Fruit fly (Drosophila melanogaster) whole organism, embryonic: ENCODE results near the gene Pdcd4.

Experiments
- Bgb ChIP-seq: fragments of 200-800 bp; sonication (Bioruptor generic); IDR thresholded peaks from 2 replicates; pipeline ENCODE4 v1.3.6; 2022; ENCODE audit warnings: missing biosample characterization, missing genetic modification characterization; ENCODE audit not compliant: partially characterized antibody
- CG10321 ChIP-seq: fragments of 200-800 bp; sonication (Bioruptor generic); IDR thresholded peaks from 2 replicates; pipeline ENCODE4 v1.3.6; 2022; ENCODE audit warnings: missing biosample characterization, missing genetic modification characterization
- CG10543 ChIP-seq: fragments of 200-800 bp; sonication (Bioruptor generic); optimal IDR thresholded peaks from 3 replicates; lab custom pipeline; 2017; ENCODE audit warnings: missing biosample characterization, mild to moderate bottlenecking, missing genetic modification characterization, moderate library complexity
- CG12659 ChIP-seq: fragments of 200-800 bp; sonication (Bioruptor generic); optimal IDR thresholded peaks from 3 replicates; lab custom pipeline; 2017; ENCODE audit warnings: mild to moderate bottlenecking, missing biosample characterization, missing genetic modification reagents, missing genetic modification characterization
- CG13123 ChIP-seq: fragments of 200-800 bp; sonication (Bioruptor generic); optimal IDR thresholded peaks from 2 replicates; lab custom pipeline; 2016; ENCODE audit warnings: missing biosample characterization, missing genetic modification characterization
- CG13624 ChIP-seq: fragments of 200-800 bp; sonication (Bioruptor generic); optimal IDR thresholded peaks from 2 replicates; lab custom pipeline; 2016; ENCODE audit warnings: missing biosample characterization, missing genetic modification characterization
- CG15269 ChIP-seq: fragments of 200-800 bp; sonication (Bioruptor generic); optimal IDR thresholded peaks from 2 replicates; lab custom pipeline; 2018; ENCODE audit warnings: missing biosample characterization, mild to moderate bottlenecking, missing genetic modification characterization, moderate library complexity
- CG1529 ChIP-seq: fragments of 200-800 bp; sonication (Bioruptor generic); optimal IDR thresholded peaks from 3 replicates; lab custom pipeline; 2018; ENCODE audit warnings: missing biosample characterization, missing genetic modification characterization
- CG18619 ChIP-seq: fragments of 200-800 bp; sonication (Bioruptor generic); optimal IDR thresholded peaks from 3 replicates; lab custom pipeline; 2017; ENCODE audit warnings: missing biosample characterization, mild to moderate bottlenecking, missing genetic modification characterization
- CG2120 ChIP-seq: fragments of 200-800 bp; sonication (Bioruptor generic); optimal IDR thresholded peaks from 3 replicates; lab custom pipeline; 2016; ENCODE audit warnings: missing biosample characterization, missing genetic modification characterization
- CG2678 ChIP-seq: fragments of 200-800 bp; sonication (Bioruptor generic); optimal IDR thresholded peaks from 3 replicates; lab custom pipeline; 2019; ENCODE audit warnings: missing biosample characterization, mild to moderate bottlenecking, missing genetic modification characterization, moderate library complexity
- CG30020 ChIP-seq: fragments of 200-800 bp; optimal IDR thresholded peaks from 2 replicates; lab custom pipeline; 2019; ENCODE audit warnings: missing biosample characterization, mild to moderate bottlenecking, missing genetic modification characterization, moderate library complexity
- CG3163 ChIP-seq: fragments of 200-800 bp; sonication (Bioruptor generic); optimal IDR thresholded peaks from 3 replicates; lab custom pipeline; 2016; ENCODE audit warnings: missing biosample characterization, missing genetic modification characterization
- CG32532 ChIP-seq: fragments of 200-800 bp; sonication (Bioruptor generic); IDR thresholded peaks from 2 replicates; pipeline ENCODE4 v1.3.6; 2022; ENCODE audit warnings: missing biosample characterization, missing genetic modification characterization
- CG34376 ChIP-seq: fragments of 200-800 bp; sonication (Bioruptor generic); optimal IDR thresholded peaks from 2 replicates; lab custom pipeline; 2018; ENCODE audit warnings: missing biosample characterization, mild to moderate bottlenecking, missing genetic modification characterization
- CG5953 ChIP-seq: fragments of 200-800 bp; sonication (Bioruptor generic); IDR thresholded peaks from 2 replicates; pipeline ENCODE4 v1.3.6; 2022; ENCODE audit warnings: missing biosample characterization, missing genetic modification characterization
- CG7987 ChIP-seq: fragments of 200-800 bp; sonication (Bioruptor generic); optimal IDR thresholded peaks from 2 replicates; lab custom pipeline; 2018; ENCODE audit warnings: missing biosample characterization, mild to moderate bottlenecking, missing genetic modification characterization, moderate library complexity
- CkIIα-i1 ChIP-seq: fragments of 200-800 bp; sonication (Bioruptor generic); IDR thresholded peaks from 2 replicates; pipeline ENCODE4 v1.3.6; 2022; ENCODE audit warnings: missing biosample characterization, missing genetic modification characterization
- CrebB ChIP-seq: fragments of 200-800 bp; sonication (Bioruptor generic); optimal IDR thresholded peaks from 3 replicates; lab custom pipeline; 2018; ENCODE audit warnings: missing biosample characterization, mild to moderate bottlenecking, missing genetic modification characterization
- D19B ChIP-seq: fragments of 200-800 bp; sonication (Bioruptor generic); optimal IDR thresholded peaks from 2 replicates; lab custom pipeline; 2017; ENCODE audit warnings: missing biosample characterization, mild to moderate bottlenecking, missing genetic modification characterization
- Dref ChIP-seq: fragments of 200-800 bp; sonication (Bioruptor generic); IDR thresholded peaks from 2 replicates; pipeline ENCODE4 v1.3.6; 2022; ENCODE audit warnings: missing biosample characterization, missing genetic modification characterization
- NC2α ChIP-seq: fragments of 200-800 bp; sonication (Bioruptor generic); optimal IDR thresholded peaks from 2 replicates; lab custom pipeline; 2016; ENCODE audit warnings: missing biosample characterization, missing genetic modification characterization
- PHDP ChIP-seq: fragments of 200-800 bp; sonication (Bioruptor generic); optimal IDR thresholded peaks from 3 replicates; lab custom pipeline; 2018; ENCODE audit warnings: missing biosample characterization, mild to moderate bottlenecking, missing genetic modification characterization, moderate library complexity
- Sry-β ChIP-seq: fragments of 200-800 bp; sonication (Bioruptor generic); optimal IDR thresholded peaks from 2 replicates; lab custom pipeline; 2018; ENCODE audit warnings: missing biosample characterization, mild to moderate bottlenecking, missing genetic modification characterization, moderate library complexity
- amos ChIP-seq: fragments of 200-800 bp; sonication (Bioruptor generic); IDR thresholded peaks from 2 replicates; pipeline ENCODE4 v1.3.6; 2022; ENCODE audit warnings: missing biosample characterization, missing genetic modification characterization; ENCODE audit not compliant: partially characterized antibody
- caup ChIP-seq: fragments of 200-800 bp; sonication (Bioruptor generic); optimal IDR thresholded peaks from 3 replicates; lab custom pipeline; 2017; ENCODE audit warnings: missing biosample characterization, mild to moderate bottlenecking, missing genetic modification characterization, moderate library complexity; ENCODE audit not compliant: severe bottlenecking
- cwo ChIP-seq: fragments of 200-800 bp; sonication (Bioruptor generic); optimal IDR thresholded peaks from 3 replicates; lab custom pipeline; 2017; ENCODE audit warnings: missing biosample characterization, missing genetic modification characterization, mild to moderate bottlenecking, moderate library complexity, missing genetic modification reagents
- dati ChIP-seq: fragments of 200-800 bp; sonication (Bioruptor generic); IDR thresholded peaks from 2 replicates; pipeline ENCODE4 v1.3.6; 2022; ENCODE audit warnings: missing biosample characterization, missing genetic modification characterization
- exex ChIP-seq: fragments of 200-800 bp; sonication (Bioruptor generic); optimal IDR thresholded peaks from 4 replicates; lab custom pipeline; 2018; ENCODE audit warnings: missing biosample characterization, mild to moderate bottlenecking, missing genetic modification characterization, moderate library complexity
- fd102C ChIP-seq: fragments of 200-800 bp; sonication (Bioruptor generic); optimal IDR thresholded peaks from 2 replicates; lab custom pipeline; 2018; ENCODE audit warnings: missing biosample characterization, mild to moderate bottlenecking, missing genetic modification characterization, moderate library complexity
- gem ChIP-seq: fragments of 200-800 bp; sonication (Bioruptor generic); optimal IDR thresholded peaks from 2 replicates; lab custom pipeline; 2019; ENCODE audit warnings: missing biosample characterization, mild to moderate bottlenecking, missing genetic modification characterization, moderate library complexity
- grau ChIP-seq: fragments of 200-800 bp; optimal IDR thresholded peaks from 3 replicates; lab custom pipeline; 2019; ENCODE audit warnings: missing biosample characterization, mild to moderate bottlenecking, missing genetic modification characterization, moderate library complexity
- grn ChIP-seq: fragments of 200-800 bp; sonication (Bioruptor generic); optimal IDR thresholded peaks from 3 replicates; lab custom pipeline; 2017; ENCODE audit warnings: missing biosample characterization, missing genetic modification characterization
- klu ChIP-seq: fragments of 200-800 bp; sonication (Bioruptor generic); IDR thresholded peaks from 2 replicates; pipeline ENCODE4 v1.3.6; 2022; ENCODE audit warnings: missing biosample characterization, missing genetic modification characterization
- mam ChIP-seq: fragments of 200-800 bp; sonication (Bioruptor generic); optimal IDR thresholded peaks from 3 replicates; lab custom pipeline; 2016; ENCODE audit warnings: missing biosample characterization, missing genetic modification characterization
- psq ChIP-seq: fragments of 200-800 bp; sonication (Bioruptor generic); optimal IDR thresholded peaks from 2 replicates; lab custom pipeline; 2017; ENCODE audit warnings: missing biosample characterization, missing genetic modification characterization
- repo ChIP-seq: fragments of 200-800 bp; sonication (Bioruptor generic); optimal IDR thresholded peaks from 2 replicates; lab custom pipeline; 2016; ENCODE audit warnings: missing biosample characterization, missing genetic modification characterization
- seq ChIP-seq: fragments of 200-800 bp; sonication (Bioruptor generic); IDR thresholded peaks from 2 replicates; pipeline ENCODE4 v1.3.6; 2022; ENCODE audit warnings: missing biosample characterization, missing genetic modification characterization
- tin ChIP-seq: fragments of 200-800 bp; sonication (Bioruptor generic); optimal IDR thresholded peaks from 3 replicates; lab custom pipeline; 2016; ENCODE audit warnings: missing biosample characterization, missing genetic modification characterization
- ttk ChIP-seq: fragments of 200-800 bp; sonication (Bioruptor generic); IDR thresholded peaks from 2 replicates; pipeline ENCODE4 v2.1.2; 2022; ENCODE audit warnings: missing biosample characterization, missing genetic modification characterization
- tup ChIP-seq: fragments of 200-800 bp; sonication (Bioruptor generic); optimal IDR thresholded peaks from 2 replicates; lab custom pipeline; 2016; ENCODE audit warnings: missing biosample characterization, mild to moderate bottlenecking, missing genetic modification characterization, moderate library complexity
- wek ChIP-seq: fragments of 200-800 bp; sonication (Bioruptor generic); optimal IDR thresholded peaks from 3 replicates; lab custom pipeline; 2018; ENCODE audit warnings: missing biosample characterization, mild to moderate bottlenecking, missing genetic modification characterization, moderate library complexity

The Pdcd4 gene

dm6 chrX:13779696-13780095, 24.5 kb upstream of the Pdcd4 start (continued):
- TF ChIP-seq gem (peak; percentile 22), CG30020 (tag; lab: Kevin White, UChicago) (no peak), fd102C (GFP tag; lab: Kevin White, UChicago) (no peak), CG13123 (no peak), amos (GFP tag; lab: Robert Waterston, UW) (no peak), Dref (no peak), CG12659 (GFP tag; lab: Kevin White, UChicago) (no peak), tup (GFP tag; lab: Kevin White, UChicago) (no peak), CG10321 (GFP tag; lab: Robert Waterston, UW) (no peak), Sry-β (GFP tag; lab: Kevin White, UChicago) (no peak), mam (GFP tag; lab: Kevin White, UChicago) (no peak), tin (no peak), CkIIα-i1 (GFP tag; lab: Robert Waterston, UW) (no peak), grn (GFP tag; lab: Kevin White, UChicago) (no peak), CG2120 (GFP tag; lab: Kevin White, UChicago) (peak; percentile 50), CG1529 (GFP tag; lab: Kevin White, UChicago) (no peak), CG7987 (GFP tag; lab: Kevin White, UChicago) (no peak), psq (no peak), PHDP (tag; lab: Kevin White, UChicago) (peak; percentile 8), ttk (GFP tag; lab: Robert Waterston, UW) (no peak), exex (tag; lab: Kevin White, UChicago) (peak; percentile 17), CG3163 (GFP tag; lab: Kevin White, UChicago) (no peak), CG5953 (GFP tag; lab: Robert Waterston, UW) (no peak), CG15269 (tag; lab: Kevin White, UChicago) (no peak), CG34376 (GFP tag; lab: Kevin White, UChicago) (peak; percentile 16), caup (GFP tag; lab: Kevin White, UChicago) (no peak), CG13624 (GFP tag; lab: Kevin White, UChicago) (no peak), CG18619 (no peak), CG10543 (GFP tag; lab: Kevin White, UChicago) (no peak), dati (no peak), CG2678 (tag; lab: Kevin White, UChicago) (no peak), repo (no peak), CrebB (tag; lab: Kevin White, UChicago) (no peak), klu (no peak), grau (tag; lab: Kevin White, UChicago) (peak; percentile 82), CG32532 (GFP tag; lab: Robert Waterston, UW) (peak; percentile 13; the same call in 1 of the 2 replicates), wek (no peak), NC2α (no peak), D19B (GFP tag; lab: Kevin White, UChicago) (peak; percentile 7), Bgb (GFP tag; lab: Robert Waterston, UW) (no peak), cwo (GFP tag; lab: Kevin White, UChicago) (peak; percentile 5), seq (peak; percentile 9; the same call in 1 of the 2 replicates)
